Worm (Caenorhabditis elegans): Measurements from ENCODE around the gene pycr-4.

- TF ChIP-seq ama-1 (optimal IDR thresholded peaks at IDR 0.05) = no peak
- TF ChIP-seq flt-1 (GFP tag; IDR thresholded peaks at IDR 0.05) = no peak
Measured at ce11 chrIV:7428998-7429397, 48.1 kb downstream of the pycr-4 start.

All from whole organism, early embryonic.